Fruit fly (Drosophila melanogaster): Measurements from ENCODE around the gene PIG-B.

Gene PIG-B

dm6 chr3L:3797681-3798080 lies 13.4 kb upstream of the PIG-B start:
- TF ChIP-seq CG7368 (GFP tag; optimal IDR thresholded peaks at IDR 0.05) (no peak), CG6276 (GFP tag; optimal IDR thresholded peaks at IDR 0.05) (no peak), net (GFP tag; optimal IDR thresholded peaks at IDR 0.05) (no peak), OdsH (GFP tag; optimal IDR thresholded peaks at IDR 0.05) (no peak), dac (GFP tag; optimal IDR thresholded peaks at IDR 0.05) (no peak), CG32006 (GFP tag; optimal IDR thresholded peaks at IDR 0.05) (peak; percentile 4), CG6163 (GFP tag; IDR thresholded peaks at IDR 0.05) (peak; percentile 25; the same call in 1 of the 3 replicates), Eip93F (GFP tag; optimal IDR thresholded peaks at IDR 0.05) (no peak), CG16779 (tag; optimal IDR thresholded peaks at IDR 0.05) (no peak), Hr39 (GFP tag; optimal IDR thresholded peaks at IDR 0.05) (no peak), CG6854 (GFP tag; optimal IDR thresholded peaks at IDR 0.05) (no peak)

DNA sequence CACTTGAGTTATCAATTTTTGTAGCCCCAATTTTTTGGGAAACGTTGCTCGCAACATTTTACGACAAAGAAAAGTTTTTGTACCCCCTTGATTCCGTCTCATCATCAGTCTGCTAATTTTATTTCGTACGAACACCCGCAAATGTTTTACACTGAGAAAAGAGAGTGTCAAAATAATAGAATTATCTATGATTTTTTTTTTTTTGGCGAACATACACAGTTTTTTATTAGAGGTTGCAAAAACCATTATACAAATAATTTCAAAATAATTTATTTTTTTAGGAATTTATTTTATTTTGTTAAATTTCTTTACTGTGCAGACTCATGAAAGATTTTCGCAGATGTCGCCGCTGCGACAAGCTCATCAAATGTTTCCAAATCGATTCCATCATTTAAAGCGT lies 12.6 kb upstream of the PIG-B start:
- TF ChIP-seq acj6 (GFP tag; optimal IDR thresholded peaks at IDR 0.05), result no peak
- no peak for TF ChIP-seq CG3919 (GFP tag; optimal IDR thresholded peaks at IDR 0.05)
- TF ChIP-seq Smox (GFP tag; optimal IDR thresholded peaks at IDR 0.05), result no peak
- no peak for TF ChIP-seq CG34406 (GFP tag; optimal IDR thresholded peaks at IDR 0.05)
- TF ChIP-seq esn (GFP tag; optimal IDR thresholded peaks at IDR 0.05), result no peak
- TF ChIP-seq Hr39 (GFP tag; optimal IDR thresholded peaks at IDR 0.05), result no peak
- TF ChIP-seq dsx (GFP tag; optimal IDR thresholded peaks at IDR 0.05; ENCODE audit: poor library complexity, severe bottlenecking), result no peak
- TF ChIP-seq Ets96B (tag; optimal IDR thresholded peaks at IDR 0.05), result no peak
- no peak for TF ChIP-seq CG11762 (GFP tag; optimal IDR thresholded peaks at IDR 0.05; ENCODE audit: insufficient read depth)
- no peak for TF ChIP-seq CG1621 (tag; optimal IDR thresholded peaks at IDR 0.05)
- TF ChIP-seq CG15336 (GFP tag; IDR thresholded peaks at IDR 0.05), result 0 out of 2 replicates have a peak, but pooled peaks have one; percentile 27
- 0 out of 3 replicates have a peak, but pooled peaks have one; percentile 35 for TF ChIP-seq CG8119 (GFP tag; IDR thresholded peaks at IDR 0.05)
- TF ChIP-seq fkh (GFP tag; optimal IDR thresholded peaks at IDR 0.05), result no peak
- TF ChIP-seq dac (GFP tag; optimal IDR thresholded peaks at IDR 0.05), result no peak
- peak; percentile 59 for TF ChIP-seq Eip78C (GFP tag)

- no peak for TF ChIP-seq topi (GFP tag; optimal IDR thresholded peaks at IDR 0.05)
- TF ChIP-seq CG10669 (GFP tag; optimal IDR thresholded peaks at IDR 0.05), result no peak
- no peak for TF ChIP-seq Blimp-1 (GFP tag; optimal IDR thresholded peaks at IDR 0.05)
- no peak for TF ChIP-seq CG9139 (GFP tag; optimal IDR thresholded peaks at IDR 0.05)
- TF ChIP-seq CG15336 (GFP tag; IDR thresholded peaks at IDR 0.05), result peak; percentile 22; the same call in 1 of the 2 replicates
- 0 out of 2 replicates have a peak, but pooled peaks have one; percentile 16 for TF ChIP-seq CG11294 (GFP tag; IDR thresholded peaks at IDR 0.05)
- no peak for TF ChIP-seq CG8319 (GFP tag; optimal IDR thresholded peaks at IDR 0.05)
- no peak for TF ChIP-seq Ets96B (tag; optimal IDR thresholded peaks at IDR 0.05)
- no peak for TF ChIP-seq CG6792 (GFP tag; optimal IDR thresholded peaks at IDR 0.05)
- TF ChIP-seq Hr4 (GFP tag; optimal IDR thresholded peaks at IDR 0.05), result peak; percentile 24
- no peak for TF ChIP-seq CG6808 (GFP tag; optimal IDR thresholded peaks at IDR 0.05)
- no peak for TF ChIP-seq CG6276 (GFP tag; optimal IDR thresholded peaks at IDR 0.05)
- TF ChIP-seq CG3919 (GFP tag; optimal IDR thresholded peaks at IDR 0.05), result peak; percentile 2
- peak; percentile 36 for TF ChIP-seq CG32006 (GFP tag; optimal IDR thresholded peaks at IDR 0.05)
- no peak for TF ChIP-seq net (GFP tag; optimal IDR thresholded peaks at IDR 0.05)
- no peak for TF ChIP-seq CG31627 (GFP tag; optimal IDR thresholded peaks at IDR 0.05)
- no peak for TF ChIP-seq esn (GFP tag; optimal IDR thresholded peaks at IDR 0.05)
- no peak for TF ChIP-seq CG8119 (GFP tag; IDR thresholded peaks at IDR 0.05)
- peak; percentile 8 for TF ChIP-seq svp (GFP tag)
- TF ChIP-seq eg (GFP tag; IDR thresholded peaks at IDR 0.05), result peak; percentile 57; the same call in 1 of the 3 replicates
- no peak for TF ChIP-seq fd85E (GFP tag; optimal IDR thresholded peaks at IDR 0.05)
These were observed 11.3 kb upstream of the PIG-B start for dm6 chr3L:3799766-3800165.

- TF ChIP-seq ss (GFP tag; optimal IDR thresholded peaks at IDR 0.05), result peak in 1 of 2 experiments; percentile 18
- TF ChIP-seq OdsH (GFP tag; optimal IDR thresholded peaks at IDR 0.05), result peak; percentile 2
- TF ChIP-seq Met (GFP tag; optimal IDR thresholded peaks at IDR 0.05), result no peak
- no peak for TF ChIP-seq esn (GFP tag; optimal IDR thresholded peaks at IDR 0.05)
- no peak for TF ChIP-seq eg (GFP tag; IDR thresholded peaks at IDR 0.05)
- no peak for TF ChIP-seq fd85E (GFP tag; optimal IDR thresholded peaks at IDR 0.05)
- peak; percentile 30 for TF ChIP-seq CG4318 (GFP tag; optimal IDR thresholded peaks at IDR 0.05)
- TF ChIP-seq CG15336 (GFP tag; IDR thresholded peaks at IDR 0.05), result peak; percentile 39; the same call in 1 of the 2 replicates
- TF ChIP-seq Gug (GFP tag; IDR thresholded peaks at IDR 0.05), result peak; percentile 17; the same call in 1 of the 2 replicates
- no peak for TF ChIP-seq CG11762 (GFP tag; optimal IDR thresholded peaks at IDR 0.05; ENCODE audit: insufficient read depth)
- TF ChIP-seq dsx (GFP tag; optimal IDR thresholded peaks at IDR 0.05; ENCODE audit: poor library complexity, severe bottlenecking), result peak; percentile 22
- TF ChIP-seq CG6163 (GFP tag; IDR thresholded peaks at IDR 0.05), result peak; percentile 43; the same call in 1 of the 3 replicates
- peak; percentile 42 for TF ChIP-seq Ets96B (tag; optimal IDR thresholded peaks at IDR 0.05)
- TF ChIP-seq CG8119 (GFP tag; IDR thresholded peaks at IDR 0.05), result 0 out of 3 replicates have a peak, but pooled peaks have one; percentile 34
- TF ChIP-seq CG9139 (GFP tag; optimal IDR thresholded peaks at IDR 0.05), result no peak
- TF ChIP-seq Lpt (GFP tag; optimal IDR thresholded peaks at IDR 0.05), result no peak
- TF ChIP-seq Blimp-1 (GFP tag; optimal IDR thresholded peaks at IDR 0.05), result no peak
- TF ChIP-seq dac (GFP tag; optimal IDR thresholded peaks at IDR 0.05), result no peak
- TF ChIP-seq fd59A (GFP tag; optimal IDR thresholded peaks at IDR 0.05), result peak; percentile 1
These were observed 9.7 kb upstream of the PIG-B start for dm6 chr3L:3801343-3801742.
